Fruit fly (Drosophila melanogaster) whole organism, embryonic: ENCODE measurements around the gene CG1983.
A peak's percentile ranks its signal among the peaks of the same experiment; 100 is the strongest.

ENCODE experiments used
- B-H1 ChIP-seq: fragments of 200-800 bp; sonication (Bioruptor generic); IDR thresholded peaks from 3 replicates; pipeline ENCODE4 v1.3.6; 2022; ENCODE audit warnings: missing biosample characterization, missing genetic modification characterization
- Bgb ChIP-seq: fragments of 200-800 bp; sonication (Bioruptor generic); IDR thresholded peaks from 2 replicates; pipeline ENCODE4 v1.3.6; 2022; ENCODE audit warnings: missing biosample characterization, missing genetic modification characterization; ENCODE audit not compliant: partially characterized antibody
- Bteb2 ChIP-seq: fragments of 200-800 bp; sonication (Bioruptor generic); optimal IDR thresholded peaks from 2 replicates; lab custom pipeline; 2016; ENCODE audit warnings: missing biosample characterization, missing genetic modification characterization
- CG10321 ChIP-seq: fragments of 200-800 bp; sonication (Bioruptor generic); IDR thresholded peaks from 2 replicates; pipeline ENCODE4 v1.3.6; 2022; ENCODE audit warnings: missing biosample characterization, missing genetic modification characterization
- CG12071 ChIP-seq: fragments of 200-800 bp; sonication (Bioruptor generic); optimal IDR thresholded peaks from 3 replicates; lab custom pipeline; 2018; ENCODE audit warnings: missing biosample characterization, mild to moderate bottlenecking, missing genetic modification characterization
- CG1233 ChIP-seq: fragments of 200-800 bp; sonication (Bioruptor generic); optimal IDR thresholded peaks from 4 replicates; lab custom pipeline; 2018; ENCODE audit warnings: missing biosample characterization, mild to moderate bottlenecking, missing genetic modification characterization
- CG14050 ChIP-seq: fragments of 200-800 bp; sonication (Bioruptor generic); IDR thresholded peaks from 3 replicates; pipeline ENCODE4 v1.3.6; 2022; ENCODE audit warnings: missing biosample characterization, missing genetic modification characterization
- CG16779 ChIP-seq: fragments of 200-800 bp; sonication (Bioruptor generic); IDR thresholded peaks from 2 replicates; pipeline ENCODE4 v1.3.6; 2022; ENCODE audit warnings: missing biosample characterization, missing genetic modification characterization
- CG16815 ChIP-seq: fragments of 200-800 bp; sonication (Bioruptor generic); optimal IDR thresholded peaks from 3 replicates; lab custom pipeline; 2017; ENCODE audit warnings: missing biosample characterization, mild to moderate bottlenecking, missing genetic modification characterization
- CG16863 ChIP-seq: fragments of 200-800 bp; sonication (Bioruptor generic); optimal IDR thresholded peaks from 3 replicates; lab custom pipeline; 2016; ENCODE audit warnings: missing biosample characterization, missing genetic modification characterization
- CG17385 ChIP-seq: fragments of 200-800 bp; sonication (Bioruptor generic); optimal IDR thresholded peaks from 3 replicates; lab custom pipeline; 2018; ENCODE audit warnings: missing biosample characterization, mild to moderate bottlenecking, missing genetic modification characterization
- CG17568 ChIP-seq: fragments of 200-800 bp; sonication (Bioruptor generic); optimal IDR thresholded peaks from 2 replicates; lab custom pipeline; 2018; ENCODE audit warnings: missing biosample characterization, mild to moderate bottlenecking, missing genetic modification characterization, moderate library complexity
- CG2889 ChIP-seq: fragments of 200-800 bp; sonication (Bioruptor generic); IDR thresholded peaks from 3 replicates; pipeline ENCODE4 v1.3.6; 2022; ENCODE audit warnings: missing biosample characterization, missing genetic modification characterization
- CG31365 ChIP-seq: fragments of 200-800 bp; sonication (Bioruptor generic); optimal IDR thresholded peaks from 2 replicates; lab custom pipeline; 2018; ENCODE audit warnings: missing biosample characterization, mild to moderate bottlenecking, missing genetic modification characterization
- CG4282 ChIP-seq: fragments of 200-800 bp; sonication (Bioruptor generic); optimal IDR thresholded peaks from 2 replicates; lab custom pipeline; 2016; ENCODE audit warnings: missing biosample characterization, missing genetic modification characterization
- CG6272 ChIP-seq: fragments of 200-800 bp; sonication (Bioruptor generic); IDR thresholded peaks from 2 replicates; pipeline ENCODE4 v1.3.6; 2022; ENCODE audit warnings: missing biosample characterization, missing genetic modification characterization
- CG6689 ChIP-seq: fragments of 200-800 bp; sonication (Bioruptor generic); IDR thresholded peaks from 2 replicates; pipeline ENCODE4 v1.3.6; 2022; ENCODE audit warnings: missing biosample characterization, missing genetic modification characterization
- CG6854 ChIP-seq: fragments of 200-800 bp; sonication (Bioruptor generic); optimal IDR thresholded peaks from 3 replicates; lab custom pipeline; 2017; ENCODE audit warnings: missing biosample characterization, mild to moderate bottlenecking, missing genetic modification characterization
- CG7357 ChIP-seq: fragments of 200-800 bp; sonication (Bioruptor generic); IDR thresholded peaks from 3 replicates; pipeline ENCODE4 v1.3.6; 2022; ENCODE audit warnings: missing biosample characterization, missing genetic modification characterization
- CG8388 ChIP-seq: fragments of 200-800 bp; sonication (Bioruptor generic); optimal IDR thresholded peaks from 2 replicates; lab custom pipeline; 2019; ENCODE audit warnings: missing biosample characterization, mild to moderate bottlenecking, missing genetic modification characterization, moderate library complexity
- D19B ChIP-seq: fragments of 200-800 bp; sonication (Bioruptor generic); optimal IDR thresholded peaks from 2 replicates; lab custom pipeline; 2017; ENCODE audit warnings: missing biosample characterization, mild to moderate bottlenecking, missing genetic modification characterization
- Dip3 ChIP-seq: fragments of 200-800 bp; sonication (Bioruptor generic); optimal IDR thresholded peaks from 3 replicates; lab custom pipeline; 2016; ENCODE audit warnings: missing biosample characterization, missing genetic modification characterization
- Dp ChIP-seq: fragments of 200-800 bp; sonication (Bioruptor generic); optimal IDR thresholded peaks from 2 replicates; lab custom pipeline; 2018; ENCODE audit warnings: missing biosample characterization, mild to moderate bottlenecking, missing genetic modification characterization, moderate library complexity
- Elba2 ChIP-seq: fragments of 200-800 bp; sonication (Bioruptor generic); optimal IDR thresholded peaks from 3 replicates; lab custom pipeline; 2016; ENCODE audit warnings: missing biosample characterization, missing genetic modification characterization
- Fer3 ChIP-seq: fragments of 200-800 bp; sonication (Bioruptor generic); optimal IDR thresholded peaks from 2 replicates; lab custom pipeline; 2018; ENCODE audit warnings: missing biosample characterization, mild to moderate bottlenecking, missing genetic modification characterization, moderate library complexity
- Hr39 ChIP-seq: fragments of >200 bp; optimal IDR thresholded peaks from 2 replicates; lab custom pipeline; 2017
- MTF-1 ChIP-seq: fragments of 200-800 bp; sonication (Bioruptor generic); optimal IDR thresholded peaks from 2 replicates; lab custom pipeline; 2018; ENCODE audit warnings: missing biosample characterization, mild to moderate bottlenecking, missing genetic modification characterization, borderline replicate concordance
- PHDP ChIP-seq: fragments of 200-800 bp; sonication (Bioruptor generic); optimal IDR thresholded peaks from 3 replicates; lab custom pipeline; 2018; ENCODE audit warnings: missing biosample characterization, mild to moderate bottlenecking, missing genetic modification characterization, moderate library complexity
- Ravus ChIP-seq: fragments of 200-800 bp; sonication (Bioruptor generic); IDR thresholded peaks from 2 replicates; pipeline ENCODE4 v1.3.6; 2022; ENCODE audit warnings: missing biosample characterization, missing genetic modification characterization
- Stat92E ChIP-seq, 3 experiments: fragments of >200 bp in 2 of 3; fragments of 200-800 bp in 1 of 3; sonication (Bioruptor generic) in 1 of 3; optimal IDR thresholded peaks; 2 replicates each; lab custom pipeline; 2017 to 2019; ENCODE audit warnings: missing biosample characterization in 3 of 3, missing genetic modification characterization in 3 of 3, mild to moderate bottlenecking in 1 of 3, moderate library complexity in 1 of 3
- Taf1 ChIP-seq: fragments of 200-800 bp; sonication (Bioruptor generic); IDR thresholded peaks from 2 replicates; pipeline ENCODE4 v1.3.6; 2022; ENCODE audit warnings: missing biosample characterization, missing genetic modification characterization
- az2 ChIP-seq: fragments of 200-800 bp; sonication (Bioruptor generic); optimal IDR thresholded peaks from 3 replicates; lab custom pipeline; 2016; ENCODE audit warnings: missing biosample characterization, missing genetic modification characterization
- bigmax ChIP-seq: fragments of 200-800 bp; sonication (Bioruptor generic); optimal IDR thresholded peaks from 2 replicates; lab custom pipeline; 2018; ENCODE audit warnings: missing biosample characterization, mild to moderate bottlenecking, missing genetic modification characterization
- btn ChIP-seq: fragments of 200-800 bp; sonication (Bioruptor generic); optimal IDR thresholded peaks from 2 replicates; lab custom pipeline; 2016; ENCODE audit warnings: missing biosample characterization, missing genetic modification characterization
- dm ChIP-seq: fragments of 200-800 bp; sonication (Bioruptor generic); optimal IDR thresholded peaks from 3 replicates; lab custom pipeline; 2016; ENCODE audit warnings: missing biosample characterization, missing genetic modification characterization
- ems ChIP-seq: fragments of 200-800 bp; sonication (Bioruptor generic); optimal IDR thresholded peaks from 3 replicates; lab custom pipeline; 2016; ENCODE audit warnings: missing biosample characterization, missing genetic modification characterization
- fu2 ChIP-seq: fragments of 200-800 bp; sonication (Bioruptor generic); optimal IDR thresholded peaks from 2 replicates; lab custom pipeline; 2016; ENCODE audit warnings: missing biosample characterization, missing genetic modification characterization
- ind ChIP-seq: fragments of 200-800 bp; sonication (Bioruptor generic); optimal IDR thresholded peaks from 3 replicates; lab custom pipeline; 2016; ENCODE audit warnings: missing biosample characterization, missing genetic modification characterization
- inv ChIP-seq: fragments of 200-800 bp; sonication (Bioruptor generic); IDR thresholded peaks from 2 replicates; pipeline ENCODE4 v1.3.6; 2022; ENCODE audit warnings: missing biosample characterization, missing genetic modification characterization; ENCODE audit not compliant: partially characterized antibody
- klu ChIP-seq: fragments of 200-800 bp; sonication (Bioruptor generic); IDR thresholded peaks from 2 replicates; pipeline ENCODE4 v1.3.6; 2022; ENCODE audit warnings: missing biosample characterization, missing genetic modification characterization
- org-1 ChIP-seq: fragments of 200-800 bp; sonication (Bioruptor generic); optimal IDR thresholded peaks from 2 replicates; lab custom pipeline; 2017; ENCODE audit warnings: missing biosample characterization, missing genetic modification characterization
- pros ChIP-seq: fragments of 200-800 bp; sonication (Bioruptor generic); optimal IDR thresholded peaks from 3 replicates; lab custom pipeline; 2019; ENCODE audit warnings: missing biosample characterization, mild to moderate bottlenecking, missing genetic modification characterization, moderate library complexity
- sc ChIP-seq, 3 experiments: fragments of >200 bp in 2 of 3; fragments of 200-800 bp in 1 of 3; sonication (Bioruptor generic) in 1 of 3; optimal IDR thresholded peaks; 2 replicates in 2 of 3; 3 replicates in 1 of 3; lab custom pipeline; 2017; ENCODE audit warnings: mild to moderate bottlenecking in 1 of 3, missing biosample characterization in 1 of 3, missing genetic modification characterization in 1 of 3, missing genetic modification reagents in 1 of 3
- schlank ChIP-seq: fragments of 200-800 bp; sonication (Bioruptor generic); optimal IDR thresholded peaks from 2 replicates; lab custom pipeline; 2018; ENCODE audit warnings: missing biosample characterization, mild to moderate bottlenecking, missing genetic modification characterization
- sima ChIP-seq: fragments of 200-800 bp; sonication (Bioruptor generic); optimal IDR thresholded peaks from 2 replicates; lab custom pipeline; 2016; ENCODE audit warnings: missing biosample characterization, missing genetic modification characterization
- ssp ChIP-seq: fragments of 200-800 bp; sonication (Bioruptor generic); IDR thresholded peaks from 2 replicates; pipeline ENCODE4 v1.3.6; 2022; ENCODE audit warnings: missing biosample characterization, missing genetic modification characterization
- sug ChIP-seq: fragments of 200-800 bp; optimal IDR thresholded peaks from 2 replicates; lab custom pipeline; 2019; ENCODE audit warnings: missing biosample characterization, mild to moderate bottlenecking, missing genetic modification characterization, moderate library complexity
- tin ChIP-seq: fragments of 200-800 bp; sonication (Bioruptor generic); optimal IDR thresholded peaks from 3 replicates; lab custom pipeline; 2016; ENCODE audit warnings: missing biosample characterization, missing genetic modification characterization

Gene CG1983

DNA sequence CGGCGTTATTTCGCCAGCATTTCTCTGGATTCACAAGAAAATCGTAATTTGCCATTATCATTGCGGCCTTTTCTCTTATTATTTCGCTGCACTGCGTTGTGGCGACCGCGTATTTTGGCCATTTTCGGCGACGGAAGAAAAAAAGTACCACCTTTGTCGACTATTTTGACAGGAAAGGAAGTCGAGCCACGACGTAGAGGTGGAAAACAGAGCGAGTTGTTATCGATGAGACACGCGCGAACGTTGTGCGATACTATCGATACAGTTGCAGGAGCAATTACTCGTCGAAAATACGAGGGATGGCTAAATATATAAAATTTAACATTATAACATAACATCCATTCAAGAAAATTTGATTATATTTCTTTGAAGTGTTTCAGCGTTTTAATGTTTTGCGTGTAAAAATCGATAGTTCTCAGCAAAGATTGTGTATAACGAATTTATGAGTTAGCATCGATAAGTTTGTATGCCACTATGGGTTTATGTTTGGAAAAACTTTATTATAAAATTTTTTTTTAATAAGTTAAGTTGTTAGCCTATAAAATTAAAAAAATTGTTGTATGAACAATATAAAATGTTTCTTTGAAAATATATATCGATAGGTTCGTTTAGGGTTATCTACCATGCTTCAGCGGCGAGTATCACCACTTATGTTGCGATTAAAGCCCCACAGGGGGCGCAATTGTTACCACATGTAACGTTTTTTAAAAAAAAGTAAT, 31.4 kb upstream of the CG1983 start, which contains the start of gene RpS7 (continued):
- TF ChIP-seq Stat92E (GFP tag; optimal IDR thresholded peaks at IDR 0.05; lab: Kevin White, UChicago) (peak in 1 of 3 experiments; percentile 17), Taf1 (GFP tag; lab: Robert Waterston, UW) (no peak; the same call in 1 of the 2 replicates), CG16863 (no peak), CG10321 (GFP tag; lab: Robert Waterston, UW) (peak; percentile 39; the same call in 1 of the 2 replicates), CG6272 (peak; percentile 76), fu2 (GFP tag; lab: Kevin White, UChicago) (peak; percentile 1), Dp (GFP tag; lab: Kevin White, UChicago) (peak; percentile 48), pros (GFP tag; lab: Kevin White, UChicago) (peak; percentile 33), D19B (GFP tag; lab: Kevin White, UChicago) (peak; percentile 28), CG14050 (GFP tag; lab: Robert Waterston, UW) (peak; percentile 69), CG6689 (GFP tag; lab: Robert Waterston, UW) (peak; percentile 69), PHDP (peak; percentile 75), ssp (GFP tag; lab: Robert Waterston, UW) (peak; percentile 39; the same call in 1 of the 2 replicates), CG6854 (GFP tag; lab: Kevin White, UChicago) (peak; percentile 76), CG1233 (peak; percentile 80), CG31365 (peak; percentile 76), org-1 (GFP tag; lab: Kevin White, UChicago) (peak; percentile 65), MTF-1 (GFP tag; lab: Kevin White, UChicago) (peak; percentile 90), CG4282 (no peak), CG17568 (GFP tag; lab: Kevin White, UChicago) (peak; percentile 90), sc (optimal IDR thresholded peaks at IDR 0.05; lab: Kevin White, UChicago) (no peak), sc (GFP tag; optimal IDR thresholded peaks at IDR 0.05; lab: Kevin White, UChicago) (peak; percentile 59), az2 (GFP tag; lab: Kevin White, UChicago) (peak; percentile 26), klu (GFP tag; lab: Robert Waterston, UW) (no peak), ind (peak; percentile 35), Elba2 (GFP tag; lab: Kevin White, UChicago) (no peak), CG2889 (GFP tag; lab: Robert Waterston, UW) (no peak), tin (GFP tag; lab: Kevin White, UChicago) (peak; percentile 15), CG17385 (GFP tag; lab: Kevin White, UChicago) (peak; percentile 83), dm (GFP tag; lab: Kevin White, UChicago) (peak; percentile 79), Dip3 (GFP tag; lab: Kevin White, UChicago) (peak; percentile 45), sug (tag; lab: Kevin White, UChicago) (peak; percentile 65), CG8388 (GFP tag; lab: Kevin White, UChicago) (peak; percentile 86), Bgb (GFP tag; lab: Robert Waterston, UW) (peak; percentile 96), Fer3 (tag; lab: Kevin White, UChicago) (peak; percentile 72), ems (GFP tag; lab: Kevin White, UChicago) (no peak), Ravus (GFP tag; lab: Robert Waterston, UW) (no peak), Bteb2 (peak; percentile 21), sima (no peak), bigmax (GFP tag; lab: Kevin White, UChicago) (peak; percentile 38), btn (GFP tag; lab: Kevin White, UChicago) (peak; percentile 28), B-H1 (GFP tag; lab: Robert Waterston, UW) (peak; percentile 45; the same call in 2 of the 3 replicates), CG16779 (GFP tag; lab: Robert Waterston, UW) (peak; percentile 53; the same call in 1 of the 2 replicates), schlank (tag; lab: Kevin White, UChicago) (peak; percentile 78), Hr39 (lab: Kevin White, UChicago) (no peak), CG7357 (peak; percentile 38; the same call in 2 of the 3 replicates), inv (peak; percentile 98), CG12071 (GFP tag; lab: Kevin White, UChicago) (peak; percentile 85), CG16815 (GFP tag; lab: Kevin White, UChicago) (no peak)
